Fruit fly (Drosophila melanogaster): Measurements from ENCODE around the gene CG31337.

Gene CG31337

dm6 chr3R:13545300-13545699, at the start of gene CG31337:
Gene CG31337, minus strand, starts transcription at chr3R:13545400.
- TF ChIP-seq ttk (optimal IDR thresholded peaks at IDR 0.05) (no peak), psq (optimal IDR thresholded peaks at IDR 0.05) (no peak), h (optimal IDR thresholded peaks at IDR 0.05) (no peak), insv (optimal IDR thresholded peaks at IDR 0.05) (no peak), Sin3A (optimal IDR thresholded peaks at IDR 0.05) (no peak), Myc (optimal IDR thresholded peaks at IDR 0.05) (no peak)

- no peak for TF ChIP-seq insv (optimal IDR thresholded peaks at IDR 0.05)
- no peak for TF ChIP-seq psq (optimal IDR thresholded peaks at IDR 0.05)
- no peak for TF ChIP-seq Myc (optimal IDR thresholded peaks at IDR 0.05)
- TF ChIP-seq ttk (optimal IDR thresholded peaks at IDR 0.05), result no peak
- no peak for TF ChIP-seq Sin3A (optimal IDR thresholded peaks at IDR 0.05)
- TF ChIP-seq h (optimal IDR thresholded peaks at IDR 0.05), result no peak
Observed at dm6 chr3R:13592557-13592956, 47.4 kb upstream of the CG31337 start, which contains the start of gene CG14369. Gene CG14369, minus strand, starts transcription at chr3R:13592657.

- TF ChIP-seq ttk (optimal IDR thresholded peaks at IDR 0.05) (no peak), Myc (optimal IDR thresholded peaks at IDR 0.05) (no peak), insv (optimal IDR thresholded peaks at IDR 0.05) (no peak), psq (optimal IDR thresholded peaks at IDR 0.05) (no peak), h (optimal IDR thresholded peaks at IDR 0.05) (no peak)
Observed at dm6 chr3R:13587697-13588096, 42.5 kb upstream of the CG31337 start, which contains the start of gene CG14370. Gene CG14370, plus strand, starts transcription at chr3R:13587997.

dm6 chr3R:13553875-13554399, 8.7 kb upstream of the CG31337 start:
- TF ChIP-seq h (optimal IDR thresholded peaks at IDR 0.05) (no peak), psq (optimal IDR thresholded peaks at IDR 0.05) (no peak), ttk (optimal IDR thresholded peaks at IDR 0.05) (no peak), Sin3A (optimal IDR thresholded peaks at IDR 0.05) (no peak), Myc (optimal IDR thresholded peaks at IDR 0.05) (no peak), insv (optimal IDR thresholded peaks at IDR 0.05) (no peak)

- TF ChIP-seq Sin3A (optimal IDR thresholded peaks at IDR 0.05) (no peak), psq (optimal IDR thresholded peaks at IDR 0.05) (no peak), ttk (optimal IDR thresholded peaks at IDR 0.05) (no peak), h (optimal IDR thresholded peaks at IDR 0.05) (no peak), insv (optimal IDR thresholded peaks at IDR 0.05) (no peak), Myc (optimal IDR thresholded peaks at IDR 0.05) (no peak)
Observed at dm6 chr3R:13553152-13553874, 8.1 kb upstream of the CG31337 start.

- TF ChIP-seq insv (optimal IDR thresholded peaks at IDR 0.05) (no peak), psq (optimal IDR thresholded peaks at IDR 0.05) (no peak), Sin3A (optimal IDR thresholded peaks at IDR 0.05) (no peak), ttk (optimal IDR thresholded peaks at IDR 0.05) (no peak), h (optimal IDR thresholded peaks at IDR 0.05) (no peak), Myc (optimal IDR thresholded peaks at IDR 0.05) (no peak)
Observed at dm6 chr3R:13549515-13549914, 4.3 kb upstream of the CG31337 start.

- TF ChIP-seq psq (optimal IDR thresholded peaks at IDR 0.05), result no peak
- no peak for TF ChIP-seq Myc (optimal IDR thresholded peaks at IDR 0.05)
- TF ChIP-seq insv (optimal IDR thresholded peaks at IDR 0.05), result no peak
- TF ChIP-seq ttk (optimal IDR thresholded peaks at IDR 0.05), result no peak
- no peak for TF ChIP-seq h (optimal IDR thresholded peaks at IDR 0.05)
- TF ChIP-seq Sin3A (optimal IDR thresholded peaks at IDR 0.05), result no peak
Observed at dm6 chr3R:13548441-13548818, 3.2 kb upstream of the CG31337 start.

- TF ChIP-seq Myc (optimal IDR thresholded peaks at IDR 0.05) (no peak), h (optimal IDR thresholded peaks at IDR 0.05) (no peak), ttk (optimal IDR thresholded peaks at IDR 0.05) (no peak), insv (optimal IDR thresholded peaks at IDR 0.05) (no peak), psq (optimal IDR thresholded peaks at IDR 0.05) (no peak), Sin3A (optimal IDR thresholded peaks at IDR 0.05) (no peak)
Observed at dm6 chr3R:13547729-13548440, 2.7 kb upstream of the CG31337 start.

- TF ChIP-seq h (optimal IDR thresholded peaks at IDR 0.05) (no peak), psq (optimal IDR thresholded peaks at IDR 0.05) (no peak)
Observed at dm6 chr3R:13538723-13539269, 6.4 kb downstream of the CG31337 start.

dm6 chr3R:13529256-13529655, 15.9 kb downstream of the CG31337 start, which contains the start of gene CG46457:
Gene CG46457, minus strand, starts transcription at chr3R:13529356.
- TF ChIP-seq Sin3A (optimal IDR thresholded peaks at IDR 0.05), result no peak
- TF ChIP-seq psq (optimal IDR thresholded peaks at IDR 0.05), result no peak
- no peak for TF ChIP-seq h (optimal IDR thresholded peaks at IDR 0.05)
- TF ChIP-seq Myc (optimal IDR thresholded peaks at IDR 0.05), result no peak
- TF ChIP-seq insv (optimal IDR thresholded peaks at IDR 0.05), result no peak
- no peak for TF ChIP-seq ttk (optimal IDR thresholded peaks at IDR 0.05)

- TF ChIP-seq insv (optimal IDR thresholded peaks at IDR 0.05) (no peak), h (optimal IDR thresholded peaks at IDR 0.05) (no peak), psq (optimal IDR thresholded peaks at IDR 0.05) (no peak), ttk (optimal IDR thresholded peaks at IDR 0.05) (no peak), Myc (optimal IDR thresholded peaks at IDR 0.05) (no peak), Sin3A (optimal IDR thresholded peaks at IDR 0.05) (no peak)
Observed at dm6 chr3R:13526638-13527037, 18.6 kb downstream of the CG31337 start.

- no peak for TF ChIP-seq h (optimal IDR thresholded peaks at IDR 0.05)
- TF ChIP-seq psq (optimal IDR thresholded peaks at IDR 0.05), result no peak
- TF ChIP-seq ttk (optimal IDR thresholded peaks at IDR 0.05), result no peak
- no peak for TF ChIP-seq insv (optimal IDR thresholded peaks at IDR 0.05)
Observed at dm6 chr3R:13525986-13526385, 19.2 kb downstream of the CG31337 start.
